Worm (Caenorhabditis elegans): Measurements from ENCODE around the gene glt-6.

DNA sequence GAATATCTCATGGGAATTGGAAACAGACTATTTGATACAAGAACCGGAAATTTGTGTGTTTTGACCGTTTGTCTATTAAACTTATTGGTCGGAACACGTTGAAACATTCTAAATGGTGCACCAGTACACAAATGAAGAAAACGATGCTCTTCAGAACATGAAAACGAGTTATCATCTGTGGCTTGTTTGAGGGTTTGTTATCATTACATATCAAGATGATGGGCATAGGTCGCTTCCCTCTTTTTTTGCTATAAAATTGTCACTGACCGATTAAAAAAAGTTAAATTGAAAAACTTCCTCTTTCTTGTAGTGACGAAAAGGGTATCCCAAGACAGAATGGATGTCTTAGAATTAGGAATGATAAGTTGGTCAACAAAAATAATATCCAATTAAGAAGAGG lies 34.8 kb upstream of the glt-6 start:
- TF ChIP-seq unc-39 (tag; optimal IDR thresholded peaks at IDR 0.05) (no peak), ceh-16 (tag; optimal IDR thresholded peaks at IDR 0.05) (no peak), nhr-28 (tag; optimal IDR thresholded peaks at IDR 0.05) (no peak), nhr-12 (tag; optimal IDR thresholded peaks at IDR 0.05) (no peak), pha-4 (tag; optimal IDR thresholded peaks at IDR 0.05) (no peak)

Measured in whole organism, L3 larva.